Fruit fly (Drosophila melanogaster) whole organism, wandering third instar larva: ENCODE data around the gene CG31016.

Experiments used
- CG32264 ChIP-seq: fragments of 200-800 bp; sonication (Bioruptor generic); optimal IDR thresholded peaks from 2 replicates; lab custom pipeline; 2016; ENCODE audit warnings: missing biosample characterization, missing genetic modification characterization
- GATAd ChIP-seq: sonication (Bioruptor generic); optimal IDR thresholded peaks from 2 replicates; lab custom pipeline; 2016; ENCODE audit warnings: missing biosample characterization, missing genetic modification characterization
- HLH106 ChIP-seq: fragments of 200-800 bp; optimal IDR thresholded peaks from 3 replicates; lab custom pipeline; 2019; ENCODE audit warnings: missing biosample characterization, mild to moderate bottlenecking, missing genetic modification characterization, moderate library complexity
- Hnf4 ChIP-seq: fragments of 200-800 bp; sonication (Bioruptor generic); optimal IDR thresholded peaks from 2 replicates; lab custom pipeline; 2016; ENCODE audit warnings: missing biosample characterization, mild to moderate bottlenecking, missing genetic modification characterization
- Myc ChIP-seq: fragments of >200 bp; optimal IDR thresholded peaks from 2 replicates; lab custom pipeline; 2017
- brk ChIP-seq: fragments of 200-800 bp; sonication (Bioruptor generic); optimal IDR thresholded peaks from 2 replicates; lab custom pipeline; 2016; ENCODE audit warnings: missing biosample characterization, mild to moderate bottlenecking, missing genetic modification characterization
- jim ChIP-seq: fragments of 175-275, 200-325 bp; sonication (Bioruptor generic); optimal IDR thresholded peaks from 2 replicates; lab custom pipeline; 2016; ENCODE audit warnings: missing biosample characterization, mild to moderate bottlenecking, missing genetic modification characterization
- usp ChIP-seq: fragments of >200 bp; optimal IDR thresholded peaks from 2 replicates; lab custom pipeline; 2017; ENCODE audit warnings: missing biosample characterization, missing genetic modification characterization

DNA sequence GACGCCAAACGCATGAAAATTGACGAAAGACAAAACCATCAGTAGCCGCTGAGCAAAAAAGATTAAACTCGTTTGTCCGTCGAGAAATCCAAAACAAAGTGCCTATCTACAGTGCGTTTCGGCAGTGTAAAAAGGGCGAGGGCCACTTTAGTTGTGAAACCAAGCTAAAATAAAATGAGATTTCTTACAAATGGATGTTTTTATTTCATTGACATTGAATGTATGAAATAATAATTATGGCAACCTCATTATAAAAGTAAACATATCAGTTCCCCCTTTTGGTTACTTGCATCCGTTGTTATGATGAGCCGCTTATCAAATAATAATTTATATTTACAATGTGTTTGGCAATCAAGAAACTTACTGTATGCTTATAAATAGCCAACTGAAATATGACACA lies 41.5 kb upstream of the CG31016 start:
- no peak for TF ChIP-seq CG32264 (GFP tag; lab: Kevin White, UChicago)
- TF ChIP-seq Hnf4: no peak
- TF ChIP-seq jim (GFP tag; lab: Kevin White, UChicago): no peak
- TF ChIP-seq HLH106 (tag; lab: Kevin White, UChicago): no peak
- no peak for TF ChIP-seq GATAd (GFP tag; lab: Kevin White, UChicago)
- no peak for TF ChIP-seq brk (GFP tag; lab: Kevin White, UChicago)
- no peak for TF ChIP-seq Myc (lab: Kevin White, UChicago)
- no peak for TF ChIP-seq usp (GFP tag; lab: Kevin White, UChicago)
